Fruit fly (Drosophila melanogaster): ENCODE data around the gene Edc3.

Gene Edc3

dm6 chr3L:17566335-17567242 lies 36.9 kb upstream of the Edc3 start (continued):
- TF ChIP-seq CkIIα-i1 (GFP tag; IDR thresholded peaks at IDR 0.05) (no peak), CG17568 (GFP tag; optimal IDR thresholded peaks at IDR 0.05) (peak; percentile 49), CG3847 (GFP tag; IDR thresholded peaks at IDR 0.05) (peak; percentile 52; the same call in 1 of the 2 replicates), Scr (GFP tag; IDR thresholded peaks at IDR 0.05; ENCODE audit: partially characterized antibody) (no peak), wor (GFP tag; IDR thresholded peaks at IDR 0.05) (peak; percentile 92), ftz-f1 (GFP tag; optimal IDR thresholded peaks at IDR 0.05) (peak; percentile 43), Ravus (GFP tag; IDR thresholded peaks at IDR 0.05) (no peak), CG7987 (GFP tag; optimal IDR thresholded peaks at IDR 0.05) (peak; percentile 9), tll (GFP tag; optimal IDR thresholded peaks at IDR 0.05) (no peak), klu (GFP tag; IDR thresholded peaks at IDR 0.05) (0 out of 2 replicates have a peak, but pooled peaks have one; percentile 8), btn (GFP tag; optimal IDR thresholded peaks at IDR 0.05) (no peak), CG7271 (tag; optimal IDR thresholded peaks at IDR 0.05) (no peak), CG15601 (tag; optimal IDR thresholded peaks at IDR 0.05) (peak; percentile 69), CG1603 (tag; optimal IDR thresholded peaks at IDR 0.05) (peak; percentile 43), bcd (GFP tag; optimal IDR thresholded peaks at IDR 0.05) (peak; percentile 78), jing (GFP tag; optimal IDR thresholded peaks at IDR 0.05) (peak; percentile 56), run (tag; optimal IDR thresholded peaks at IDR 0.05) (peak; percentile 81), nerfin-1 (tag; optimal IDR thresholded peaks at IDR 0.05) (peak; percentile 83), Stat92E (GFP tag; optimal IDR thresholded peaks at IDR 0.05) (no peak), dysf (GFP tag; IDR thresholded peaks at IDR 0.05) (peak; percentile 79), CG2116 (GFP tag; optimal IDR thresholded peaks at IDR 0.05) (no peak), Pdp1 (GFP tag; optimal IDR thresholded peaks at IDR 0.05) (peak in 1 of 2 experiments; percentile 14), CG15514 (GFP tag; optimal IDR thresholded peaks at IDR 0.05) (peak; percentile 22), ase (GFP tag; IDR thresholded peaks at IDR 0.05) (peak; percentile 80), CG31388 (GFP tag; optimal IDR thresholded peaks at IDR 0.05) (peak; percentile 23), CG30431 (GFP tag; optimal IDR thresholded peaks at IDR 0.05) (peak; percentile 41), CG15696 (tag; optimal IDR thresholded peaks at IDR 0.05) (no peak), Side (GFP tag; optimal IDR thresholded peaks at IDR 0.05) (no peak), kah (GFP tag; optimal IDR thresholded peaks at IDR 0.05) (peak; percentile 65), CG4707 (GFP tag; optimal IDR thresholded peaks at IDR 0.05) (peak; percentile 81), Mes4 (GFP tag; optimal IDR thresholded peaks at IDR 0.05) (peak; percentile 20), CG16779 (GFP tag; IDR thresholded peaks at IDR 0.05) (no peak), CG6272 (GFP tag; IDR thresholded peaks at IDR 0.05) (peak; percentile 40; the same call in 1 of the 2 replicates), CG7963 (GFP tag; IDR thresholded peaks at IDR 0.05; ENCODE audit: partially characterized antibody) (no peak), Nf-YB (GFP tag; optimal IDR thresholded peaks at IDR 0.05) (peak; percentile 50), Ssrp (tag; optimal IDR thresholded peaks at IDR 0.05) (peak; percentile 85), dmrt11E (tag; optimal IDR thresholded peaks at IDR 0.05) (no peak), Atf6 (GFP tag; IDR thresholded peaks at IDR 0.05) (peak; percentile 33; the same call in 1 of the 2 replicates), Gug (GFP tag; IDR thresholded peaks at IDR 0.05) (peak; percentile 51; the same call in 2 of the 4 replicates), amos (GFP tag; IDR thresholded peaks at IDR 0.05; ENCODE audit: partially characterized antibody) (no peak), CG10543 (GFP tag; optimal IDR thresholded peaks at IDR 0.05) (peak; percentile 37), tna (GFP tag; IDR thresholded peaks at IDR 0.05; ENCODE audit: partially characterized antibody) (no peak), Ptx1 (GFP tag; IDR thresholded peaks at IDR 0.05) (peak; percentile 81), Dref (GFP tag; IDR thresholded peaks at IDR 0.05) (no peak), CG12659 (GFP tag; optimal IDR thresholded peaks at IDR 0.05) (peak; percentile 77), Ets97D (GFP tag; optimal IDR thresholded peaks at IDR 0.05) (no peak), crp (GFP tag; optimal IDR thresholded peaks at IDR 0.05) (peak in 1 of 2 experiments; percentile 29)
